Fruit fly (Drosophila melanogaster): ENCODE measurements around the gene CG12206.

dm6 chrX:3446650-3447049 is 27.7 kb downstream of the CG12206 start:
- TF ChIP-seq CG8478 (optimal IDR thresholded peaks at IDR 0.05), result no peak
- no peak for TF ChIP-seq Dll (optimal IDR thresholded peaks at IDR 0.05)
- TF ChIP-seq psq (optimal IDR thresholded peaks at IDR 0.05), result no peak
- TF ChIP-seq pan (optimal IDR thresholded peaks at IDR 0.05), result no peak
- TF ChIP-seq usp (GFP tag; optimal IDR thresholded peaks at IDR 0.05), result no peak
